Worm (Caenorhabditis elegans) whole organism, L3 larva: ENCODE results near the gene sym-4.

ENCODE experiments used
- ZK546.5 ChIP-seq: sonication (generic microtip); optimal IDR thresholded peaks from 2 replicates; lab custom pipeline; 2017; ENCODE audit warnings: missing biosample characterization, missing genetic modification characterization
- ama-1 ChIP-seq: fragments of 150-350 bp; optimal IDR thresholded peaks from 2 replicates; lab custom pipeline; 2018
- ceh-9 ChIP-seq: sonication (generic microtip); optimal IDR thresholded peaks from 2 replicates; lab custom pipeline; 2018; ENCODE audit warnings: missing biosample characterization, missing genetic modification characterization
- elt-2 ChIP-seq: sonication (generic microtip); optimal IDR thresholded peaks from 2 replicates; lab custom pipeline; 2016; ENCODE audit warnings: missing genetic modification reagents, mild to moderate bottlenecking, missing genetic modification characterization, missing compliant biosample characterization
- fkh-10 ChIP-seq: sonication (generic microtip); optimal IDR thresholded peaks from 2 replicates; lab custom pipeline; 2017; ENCODE audit warnings: missing biosample characterization, missing genetic modification reagents, missing genetic modification characterization
- fos-1 ChIP-seq: fragments of 150-350 bp; optimal IDR thresholded peaks from 2 replicates; lab custom pipeline; 2014; ENCODE audit warnings: missing biosample characterization, missing genetic modification characterization
- lin-39 ChIP-seq: fragments of 150-350 bp; optimal IDR thresholded peaks from 2 replicates; lab custom pipeline; 2018; ENCODE audit warnings: missing biosample characterization, missing genetic modification reagents, missing genetic modification characterization
- nhr-25 ChIP-seq: sonication (generic microtip); optimal IDR thresholded peaks from 2 replicates; lab custom pipeline; 2017; ENCODE audit warnings: missing biosample characterization, missing genetic modification characterization
- ztf-11 ChIP-seq: fragments of 150-350 bp; optimal IDR thresholded peaks from 2 replicates; lab custom pipeline; 2014; ENCODE audit warnings: missing biosample characterization, missing genetic modification characterization

- TF ChIP-seq elt-2 (tag; lab: Kevin White, UChicago) (no peak), ama-1 (no peak), ztf-11 (tag; lab: Kevin White, UChicago) (no peak), ZK546.5 (no peak), ceh-9 (no peak), fos-1 (tag; lab: Kevin White, UChicago) (no peak), fkh-10 (GFP tag; lab: Kevin White, UChicago) (no peak), nhr-25 (tag; lab: Kevin White, UChicago) (no peak), lin-39 (tag; lab: Kevin White, UChicago) (no peak)
Measured at ce11 chrX:14182514-14182913, 13.1 kb upstream of the sym-4 start.
